Fruit fly (Drosophila melanogaster) whole organism, embryonic: Measurements from ENCODE around the gene CG33181.
A peak's percentile ranks its signal among the peaks of the same experiment; 100 is the strongest.

Source experiments
- Abd-B ChIP-seq: fragments of 200-800 bp; sonication (Bioruptor generic); optimal IDR thresholded peaks from 2 replicates; lab custom pipeline; 2018; ENCODE audit warnings: missing biosample characterization, mild to moderate bottlenecking, missing genetic modification characterization, moderate library complexity
- Aef1 ChIP-seq: fragments of 200-800 bp; sonication (Bioruptor generic); IDR thresholded peaks from 3 replicates; pipeline ENCODE4 v1.3.6; 2022; ENCODE audit warnings: missing biosample characterization, missing genetic modification characterization
- BtbVII ChIP-seq: fragments of 200-800 bp; sonication (Bioruptor generic); optimal IDR thresholded peaks from 3 replicates; lab custom pipeline; 2017; ENCODE audit warnings: missing biosample characterization, mild to moderate bottlenecking, missing genetic modification characterization
- CG10267 ChIP-seq: fragments of 200-800 bp; sonication (Bioruptor generic); optimal IDR thresholded peaks from 2 replicates; lab custom pipeline; 2018; ENCODE audit warnings: missing biosample characterization, mild to moderate bottlenecking, missing genetic modification characterization, moderate library complexity
- CG16779 ChIP-seq: fragments of 200-800 bp; sonication (Bioruptor generic); IDR thresholded peaks from 2 replicates; pipeline ENCODE4 v1.3.6; 2022; ENCODE audit warnings: missing biosample characterization, missing genetic modification characterization
- CG17361 ChIP-seq: fragments of 200-800 bp; sonication (Bioruptor generic); IDR thresholded peaks from 3 replicates; pipeline ENCODE4 v1.3.6; 2022; ENCODE audit warnings: missing biosample characterization, missing genetic modification characterization
- CG1832 ChIP-seq: fragments of 200-800 bp; sonication (Bioruptor generic); optimal IDR thresholded peaks from 2 replicates; lab custom pipeline; 2017; ENCODE audit warnings: missing biosample characterization, mild to moderate bottlenecking, missing genetic modification characterization, inconsistent platforms
- CG30020 ChIP-seq: fragments of 200-800 bp; optimal IDR thresholded peaks from 2 replicates; lab custom pipeline; 2019; ENCODE audit warnings: missing biosample characterization, mild to moderate bottlenecking, missing genetic modification characterization, moderate library complexity
- CG31441 ChIP-seq: fragments of 200-800 bp; sonication (Bioruptor generic); IDR thresholded peaks from 2 replicates; pipeline ENCODE4 v1.3.6; 2022; ENCODE audit warnings: missing biosample characterization, missing genetic modification characterization
- CG33213 ChIP-seq: fragments of 200-800 bp; sonication (Bioruptor generic); optimal IDR thresholded peaks from 3 replicates; lab custom pipeline; 2016; ENCODE audit warnings: missing biosample characterization, missing genetic modification characterization
- CG7372 ChIP-seq: fragments of 200-800 bp; sonication (Bioruptor generic); IDR thresholded peaks from 2 replicates; pipeline ENCODE4 v1.3.6; 2022; ENCODE audit warnings: missing biosample characterization, missing genetic modification characterization
- CG8281 ChIP-seq: fragments of 200-800 bp; sonication (Bioruptor generic); optimal IDR thresholded peaks from 2 replicates; lab custom pipeline; 2018; ENCODE audit warnings: missing biosample characterization, mild to moderate bottlenecking, missing genetic modification characterization, moderate library complexity
- Deaf1 ChIP-seq: fragments of 200-800 bp; optimal IDR thresholded peaks from 3 replicates; lab custom pipeline; 2019; ENCODE audit warnings: missing biosample characterization, mild to moderate bottlenecking, missing genetic modification characterization, moderate library complexity
- Dek ChIP-seq: fragments of 200-800 bp; sonication (Bioruptor generic); optimal IDR thresholded peaks from 3 replicates; lab custom pipeline; 2019; ENCODE audit warnings: missing biosample characterization, mild to moderate bottlenecking, missing genetic modification characterization, moderate library complexity
- Dll ChIP-seq: fragments of 200-800 bp; sonication (Bioruptor generic); IDR thresholded peaks from 4 replicates; pipeline ENCODE4 v1.3.6; 2022; ENCODE audit warnings: missing biosample characterization, missing genetic modification characterization; ENCODE audit not compliant: partially characterized antibody
- Doc3 ChIP-seq: fragments of 200-800 bp; sonication (Bioruptor generic); IDR thresholded peaks from 3 replicates; pipeline ENCODE4 v1.3.6; 2022; ENCODE audit warnings: missing biosample characterization, missing genetic modification characterization; ENCODE audit not compliant: partially characterized antibody
- Dp ChIP-seq: fragments of 200-800 bp; sonication (Bioruptor generic); optimal IDR thresholded peaks from 2 replicates; lab custom pipeline; 2018; ENCODE audit warnings: missing biosample characterization, mild to moderate bottlenecking, missing genetic modification characterization, moderate library complexity
- Drgx ChIP-seq: fragments of 200-800 bp; sonication (Bioruptor generic); IDR thresholded peaks from 2 replicates; pipeline ENCODE4 v1.3.6; 2022; ENCODE audit warnings: missing biosample characterization, missing genetic modification characterization
- E2f2 ChIP-seq: fragments of 200-800 bp; sonication (Bioruptor generic); IDR thresholded peaks from 2 replicates; pipeline ENCODE4 v1.3.6; 2022; ENCODE audit warnings: missing biosample characterization, missing genetic modification characterization
- Ets97D ChIP-seq: fragments of 200-800 bp; sonication (Bioruptor generic); optimal IDR thresholded peaks from 3 replicates; lab custom pipeline; 2016; ENCODE audit warnings: missing biosample characterization, missing genetic modification characterization
- HLH54F ChIP-seq: fragments of 200-800 bp; sonication (Bioruptor generic); optimal IDR thresholded peaks from 3 replicates; lab custom pipeline; 2016; ENCODE audit warnings: missing biosample characterization, missing genetic modification characterization
- HmgZ ChIP-seq: fragments of 200-800 bp; sonication (Bioruptor generic); optimal IDR thresholded peaks from 2 replicates; lab custom pipeline; 2018; ENCODE audit warnings: missing biosample characterization, mild to moderate bottlenecking, missing genetic modification characterization
- MBD-R2 ChIP-seq: fragments of 200-800 bp; sonication (Bioruptor generic); IDR thresholded peaks from 2 replicates; pipeline ENCODE4 v1.3.6; 2022; ENCODE audit warnings: missing biosample characterization, missing genetic modification characterization
- MESR4 ChIP-seq: fragments of 200-800 bp; sonication (Bioruptor generic); optimal IDR thresholded peaks from 2 replicates; lab custom pipeline; 2018; ENCODE audit warnings: missing biosample characterization, mild to moderate bottlenecking, missing genetic modification characterization, moderate library complexity
- Ravus ChIP-seq: fragments of 200-800 bp; sonication (Bioruptor generic); IDR thresholded peaks from 2 replicates; pipeline ENCODE4 v1.3.6; 2022; ENCODE audit warnings: missing biosample characterization, missing genetic modification characterization
- Sin3A ChIP-seq: fragments of >200 bp; optimal IDR thresholded peaks from 2 replicates; lab custom pipeline; 2018
- Sry-δ ChIP-seq: fragments of 200-800 bp; sonication (Bioruptor generic); optimal IDR thresholded peaks from 2 replicates; lab custom pipeline; 2016; ENCODE audit warnings: missing biosample characterization, missing genetic modification characterization
- Xbp1 ChIP-seq: fragments of 200-800 bp; sonication (Bioruptor generic); optimal IDR thresholded peaks from 3 replicates; lab custom pipeline; 2016; ENCODE audit warnings: missing biosample characterization, mild to moderate bottlenecking, missing genetic modification characterization
- Xrp1 ChIP-seq: fragments of 200-800 bp; sonication (Bioruptor generic); IDR thresholded peaks from 2 replicates; pipeline ENCODE4 v1.3.6; 2022; ENCODE audit warnings: missing biosample characterization, missing genetic modification characterization
- cas ChIP-seq: fragments of 200-800 bp; sonication (Bioruptor generic); IDR thresholded peaks from 2 replicates; pipeline ENCODE4 v1.3.6; 2022; ENCODE audit warnings: missing biosample characterization, missing genetic modification characterization
- caup ChIP-seq: fragments of 200-800 bp; sonication (Bioruptor generic); optimal IDR thresholded peaks from 3 replicates; lab custom pipeline; 2017; ENCODE audit warnings: missing biosample characterization, mild to moderate bottlenecking, missing genetic modification characterization, moderate library complexity; ENCODE audit not compliant: severe bottlenecking
- chinmo ChIP-seq: fragments of 200-800 bp; sonication (Bioruptor generic); IDR thresholded peaks from 4 replicates; pipeline ENCODE4 v1.3.6; 2022; ENCODE audit warnings: missing biosample characterization, missing genetic modification characterization; ENCODE audit not compliant: partially characterized antibody
- gem ChIP-seq: fragments of 200-800 bp; sonication (Bioruptor generic); optimal IDR thresholded peaks from 2 replicates; lab custom pipeline; 2019; ENCODE audit warnings: missing biosample characterization, mild to moderate bottlenecking, missing genetic modification characterization, moderate library complexity
- grn ChIP-seq: fragments of 200-800 bp; sonication (Bioruptor generic); optimal IDR thresholded peaks from 3 replicates; lab custom pipeline; 2017; ENCODE audit warnings: missing biosample characterization, missing genetic modification characterization
- jing ChIP-seq: fragments of 200-800 bp; sonication (Bioruptor generic); optimal IDR thresholded peaks from 2 replicates; lab custom pipeline; 2018; ENCODE audit warnings: missing biosample characterization, mild to moderate bottlenecking, missing genetic modification characterization
- jumu ChIP-seq: fragments of 200-800 bp; sonication (Bioruptor generic); optimal IDR thresholded peaks from 3 replicates; lab custom pipeline; 2016; ENCODE audit warnings: missing biosample characterization, missing genetic modification characterization
- kay ChIP-seq: fragments of 200-800 bp; sonication (Bioruptor generic); optimal IDR thresholded peaks from 2 replicates; lab custom pipeline; 2016; ENCODE audit warnings: missing biosample characterization, missing genetic modification characterization
- lbe ChIP-seq: fragments of 200-800 bp; sonication (Bioruptor generic); optimal IDR thresholded peaks from 2 replicates; lab custom pipeline; 2016; ENCODE audit warnings: missing biosample characterization, mild to moderate bottlenecking, missing genetic modification characterization
- lola ChIP-seq, 3 experiments: fragments of >200 bp in 2 of 3; fragments of 200-800 bp in 1 of 3; sonication (Bioruptor generic) in 1 of 3; optimal IDR thresholded peaks; 2 replicates each; lab custom pipeline; 2017 to 2019; ENCODE audit warnings: missing biosample characterization in 3 of 3, missing genetic modification characterization in 3 of 3, mild to moderate bottlenecking in 1 of 3, moderate library complexity in 1 of 3
- nom ChIP-seq: fragments of 200-800 bp; sonication (Bioruptor generic); optimal IDR thresholded peaks from 2 replicates; lab custom pipeline; 2017; ENCODE audit warnings: missing biosample characterization, missing genetic modification characterization, mild to moderate bottlenecking, moderate library complexity, missing genetic modification reagents
- onecut ChIP-seq: fragments of 200-800 bp; sonication (Bioruptor generic); IDR thresholded peaks from 2 replicates; pipeline ENCODE4 v1.3.6; 2022; ENCODE audit warnings: missing biosample characterization, missing genetic modification characterization
- peb ChIP-seq: fragments of 200-800 bp; sonication (Bioruptor generic); IDR thresholded peaks from 2 replicates; pipeline ENCODE4 v1.3.6; 2022; ENCODE audit warnings: missing biosample characterization, missing genetic modification characterization
- pros ChIP-seq: fragments of 200-800 bp; sonication (Bioruptor generic); optimal IDR thresholded peaks from 3 replicates; lab custom pipeline; 2019; ENCODE audit warnings: missing biosample characterization, mild to moderate bottlenecking, missing genetic modification characterization, moderate library complexity
- shn ChIP-seq: fragments of 200-800 bp; sonication (Bioruptor generic); optimal IDR thresholded peaks from 3 replicates; lab custom pipeline; 2016; ENCODE audit warnings: missing biosample characterization, missing genetic modification characterization
- tll ChIP-seq, 2 experiments: fragments of 200-800 bp in 1 of 2; fragments of >200 bp in 1 of 2; sonication (Bioruptor generic) in 1 of 2; optimal IDR thresholded peaks; 2 replicates each; lab custom pipeline; 2017 to 2019; ENCODE audit warnings: missing biosample characterization in 2 of 2, missing genetic modification characterization in 2 of 2, mild to moderate bottlenecking in 1 of 2, moderate library complexity in 1 of 2
- vnd ChIP-seq: fragments of 200-800 bp; sonication (Bioruptor generic); IDR thresholded peaks from 3 replicates; pipeline ENCODE4 v1.3.6; 2022; ENCODE audit warnings: missing biosample characterization, missing genetic modification characterization; ENCODE audit not compliant: partially characterized antibody
- z ChIP-seq: fragments of 200-800 bp; sonication (Bioruptor generic); IDR thresholded peaks from 3 replicates; pipeline ENCODE4 v1.3.6; 2022; ENCODE audit warnings: missing biosample characterization, missing genetic modification characterization

Gene CG33181

dm6 chrX:8560087-8560999 is 71.2 kb downstream of the CG33181 start, which contains the start of the genes CG12112 and Trf4-1 (continued):
- TF ChIP-seq Xrp1 (0 out of 2 replicates have a peak, but pooled peaks have one; percentile 15), Dll (GFP tag; lab: Robert Waterston, UW) (peak; percentile 79), CG1832 (GFP tag; lab: Kevin White, UChicago) (peak; percentile 86), lola (GFP tag; optimal IDR thresholded peaks at IDR 0.05; lab: Kevin White, UChicago) (peak in 1 of 3 experiments; percentile 24), CG17361 (peak; percentile 51; the same call in 1 of the 3 replicates), MBD-R2 (0 out of 2 replicates have a peak, but pooled peaks have one; percentile 38), HLH54F (no peak), Aef1 (GFP tag; lab: Robert Waterston, UW) (no peak), Deaf1 (tag; lab: Kevin White, UChicago) (peak; percentile 13), Drgx (GFP tag; lab: Robert Waterston, UW) (0 out of 2 replicates have a peak, but pooled peaks have one; percentile 7), vnd (peak; percentile 65; the same call in 2 of the 3 replicates), CG7372 (GFP tag; lab: Robert Waterston, UW) (no peak), CG31441 (GFP tag; lab: Robert Waterston, UW) (peak; percentile 35; the same call in 1 of the 2 replicates), HmgZ (tag; lab: Kevin White, UChicago) (peak; percentile 27), onecut (GFP tag; lab: Robert Waterston, UW) (peak; percentile 55), cas (GFP tag; lab: Robert Waterston, UW) (no peak), MESR4 (peak; percentile 90), caup (GFP tag; lab: Kevin White, UChicago) (no peak), Ets97D (GFP tag; lab: Kevin White, UChicago) (peak; percentile 57), nom (GFP tag; lab: Kevin White, UChicago) (peak; percentile 49), Dp (GFP tag; lab: Kevin White, UChicago) (peak; percentile 50), Ravus (GFP tag; lab: Robert Waterston, UW) (no peak), shn (GFP tag; lab: Kevin White, UChicago) (peak; percentile 24), jumu (GFP tag; lab: Kevin White, UChicago) (peak; percentile 14), BtbVII (peak; percentile 19), CG30020 (tag; lab: Kevin White, UChicago) (peak; percentile 18), CG16779 (GFP tag; lab: Robert Waterston, UW) (no peak), kay (GFP tag; lab: Kevin White, UChicago) (peak; percentile 61), z (GFP tag; lab: Robert Waterston, UW) (no peak), Dek (tag; lab: Kevin White, UChicago) (peak; percentile 3), chinmo (peak; percentile 65; the same call in 2 of the 4 replicates), Abd-B (peak; percentile 45), grn (GFP tag; lab: Kevin White, UChicago) (peak; percentile 8), tll (GFP tag; optimal IDR thresholded peaks at IDR 0.05; lab: Kevin White, UChicago) (no peak), gem (tag; lab: Kevin White, UChicago) (peak; percentile 27), peb (no peak), Sry-δ (GFP tag; lab: Kevin White, UChicago) (peak; percentile 91), lbe (GFP tag; lab: Kevin White, UChicago) (peak; percentile 45), E2f2 (peak; percentile 16; the same call in 1 of the 2 replicates), CG8281 (tag; lab: Kevin White, UChicago) (no peak), Doc3 (GFP tag; lab: Robert Waterston, UW) (peak; percentile 54; the same call in 2 of the 3 replicates), CG33213 (peak; percentile 24), pros (GFP tag; lab: Kevin White, UChicago) (peak; percentile 66), Sin3A (peak; percentile 86), CG10267 (peak; percentile 53), Xbp1 (GFP tag; lab: Kevin White, UChicago) (peak; percentile 7), jing (GFP tag; lab: Kevin White, UChicago) (no peak)
